Worm (Caenorhabditis elegans): ENCODE results near the gene H35N09.2.

DNA sequence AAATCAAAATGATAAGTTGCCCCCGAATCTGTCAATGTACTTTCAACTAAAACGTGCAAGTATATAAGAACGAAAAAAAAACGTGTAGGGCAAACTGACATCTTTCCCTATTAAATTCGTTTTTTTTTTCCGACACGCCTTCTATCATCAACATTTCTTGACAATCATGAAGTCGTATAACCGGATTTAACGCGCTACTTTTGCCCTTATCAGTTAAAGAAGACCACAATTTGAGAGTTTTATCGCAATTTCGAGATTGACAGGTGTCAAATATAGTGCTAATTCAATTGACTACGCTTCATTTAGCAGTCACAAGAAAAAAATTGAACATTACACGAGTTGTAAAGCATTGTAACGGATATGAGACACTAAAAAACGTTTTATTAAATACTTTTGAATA lies 37.7 kb downstream of the H35N09.2 start:
- no peak for TF ChIP-seq cebp-2 (GFP tag; IDR thresholded peaks at IDR 0.05)
- no peak for TF ChIP-seq efl-1 (GFP tag; optimal IDR thresholded peaks at IDR 0.05)
- TF ChIP-seq lag-1 (GFP tag; IDR thresholded peaks at IDR 0.05), result no peak
- TF ChIP-seq F57A8.1 (GFP tag; optimal IDR thresholded peaks at IDR 0.05), result no peak
- TF ChIP-seq sea-2 (GFP tag; IDR thresholded peaks at IDR 0.05), result no peak
- TF ChIP-seq attf-6 (GFP tag; IDR thresholded peaks at IDR 0.05), result no peak
- TF ChIP-seq dpl-1 (GFP tag; optimal IDR thresholded peaks at IDR 0.05), result no peak
- no peak for TF ChIP-seq rcor-1 (GFP tag; IDR thresholded peaks at IDR 0.05)
- no peak for TF ChIP-seq Y79H2A.3 (GFP tag; conservative IDR thresholded peaks at IDR 0.05)

Data from whole organism, young adult.